Fruit fly (Drosophila melanogaster) whole organism, embryonic: ENCODE measurements around the gene IFT43.

Source experiments
- B-H1 ChIP-seq: fragments of 200-800 bp; sonication (Bioruptor generic); IDR thresholded peaks from 3 replicates; pipeline ENCODE4 v1.3.6; 2022; ENCODE audit warnings: missing biosample characterization, missing genetic modification characterization
- CG10366 ChIP-seq: fragments of 200-800 bp; sonication (Bioruptor generic); IDR thresholded peaks from 2 replicates; pipeline ENCODE4 v1.3.6; 2022; ENCODE audit warnings: missing biosample characterization, missing genetic modification characterization
- CG10543 ChIP-seq: fragments of 200-800 bp; sonication (Bioruptor generic); optimal IDR thresholded peaks from 3 replicates; lab custom pipeline; 2017; ENCODE audit warnings: missing biosample characterization, mild to moderate bottlenecking, missing genetic modification characterization, moderate library complexity
- CG11696 ChIP-seq: fragments of 200-800 bp; sonication (Bioruptor generic); IDR thresholded peaks from 2 replicates; pipeline ENCODE4 v1.3.6; 2022; ENCODE audit warnings: missing biosample characterization, missing genetic modification characterization
- CG11723 ChIP-seq: fragments of 200-800 bp; sonication (Bioruptor generic); optimal IDR thresholded peaks from 2 replicates; lab custom pipeline; 2017; ENCODE audit warnings: missing biosample characterization, mild to moderate bottlenecking, missing genetic modification characterization
- CG12769 ChIP-seq: fragments of 200-800 bp; sonication (Bioruptor generic); optimal IDR thresholded peaks from 2 replicates; lab custom pipeline; 2019; ENCODE audit warnings: missing biosample characterization, mild to moderate bottlenecking, missing genetic modification characterization, moderate library complexity
- CG13296 ChIP-seq: fragments of 200-800 bp; sonication (Bioruptor generic); optimal IDR thresholded peaks from 3 replicates; lab custom pipeline; 2018; ENCODE audit warnings: missing biosample characterization, mild to moderate bottlenecking, missing genetic modification characterization
- CG13424 ChIP-seq: fragments of 200-800 bp; sonication (Bioruptor generic); optimal IDR thresholded peaks from 2 replicates; lab custom pipeline; 2019; ENCODE audit warnings: missing biosample characterization, mild to moderate bottlenecking, missing genetic modification characterization, moderate library complexity
- CG13775 ChIP-seq: fragments of 200-800 bp; sonication (Bioruptor generic); optimal IDR thresholded peaks from 3 replicates; lab custom pipeline; 2017; ENCODE audit warnings: missing biosample characterization, mild to moderate bottlenecking, missing genetic modification characterization
- CG13894 ChIP-seq: fragments of 200-800 bp; sonication (Bioruptor generic); optimal IDR thresholded peaks from 3 replicates; lab custom pipeline; 2018; ENCODE audit warnings: missing biosample characterization, mild to moderate bottlenecking, missing genetic modification characterization, moderate library complexity
- CG15696 ChIP-seq: fragments of 200-800 bp; sonication (Bioruptor generic); optimal IDR thresholded peaks from 2 replicates; lab custom pipeline; 2019; ENCODE audit warnings: missing biosample characterization, mild to moderate bottlenecking, missing genetic modification characterization, moderate library complexity
- CG1602 ChIP-seq: fragments of 200-800 bp; sonication (Bioruptor generic); optimal IDR thresholded peaks from 3 replicates; lab custom pipeline; 2016; ENCODE audit warnings: missing biosample characterization, missing genetic modification characterization
- CG17361 ChIP-seq: fragments of 200-800 bp; sonication (Bioruptor generic); IDR thresholded peaks from 3 replicates; pipeline ENCODE4 v1.3.6; 2022; ENCODE audit warnings: missing biosample characterization, missing genetic modification characterization
- CG1792 ChIP-seq: fragments of 200-800 bp; sonication (Bioruptor generic); optimal IDR thresholded peaks from 2 replicates; lab custom pipeline; 2016; ENCODE audit warnings: missing biosample characterization, missing genetic modification characterization
- CG3065 ChIP-seq: fragments of 200-800 bp; sonication (Bioruptor generic); optimal IDR thresholded peaks from 2 replicates; lab custom pipeline; 2016; ENCODE audit warnings: missing biosample characterization, missing genetic modification characterization
- CG34376 ChIP-seq: fragments of 200-800 bp; sonication (Bioruptor generic); optimal IDR thresholded peaks from 2 replicates; lab custom pipeline; 2018; ENCODE audit warnings: missing biosample characterization, mild to moderate bottlenecking, missing genetic modification characterization
- CG5180 ChIP-seq: fragments of 200-800 bp; sonication (Bioruptor generic); optimal IDR thresholded peaks from 3 replicates; lab custom pipeline; 2017; ENCODE audit warnings: missing biosample characterization, missing genetic modification characterization, mild to moderate bottlenecking, moderate library complexity, missing genetic modification reagents
- CHES-1-like ChIP-seq: fragments of 200-800 bp; sonication (Bioruptor generic); optimal IDR thresholded peaks from 2 replicates; lab custom pipeline; 2016; ENCODE audit warnings: missing biosample characterization, missing genetic modification characterization
- Dref ChIP-seq: fragments of 200-800 bp; sonication (Bioruptor generic); IDR thresholded peaks from 2 replicates; pipeline ENCODE4 v1.3.6; 2022; ENCODE audit warnings: missing biosample characterization, missing genetic modification characterization
- H2.0 ChIP-seq: fragments of 200-800 bp; sonication (Bioruptor generic); IDR thresholded peaks from 2 replicates; pipeline ENCODE4 v1.3.6; 2022; ENCODE audit warnings: missing biosample characterization, missing genetic modification characterization
- HLH54F ChIP-seq: fragments of 200-800 bp; sonication (Bioruptor generic); optimal IDR thresholded peaks from 3 replicates; lab custom pipeline; 2016; ENCODE audit warnings: missing biosample characterization, missing genetic modification characterization
- Kr ChIP-seq: fragments of 200-800 bp; sonication (Bioruptor generic); optimal IDR thresholded peaks from 2 replicates; lab custom pipeline; 2017; ENCODE audit warnings: missing biosample characterization, mild to moderate bottlenecking, missing genetic modification characterization
- MBD-R2 ChIP-seq: fragments of 200-800 bp; sonication (Bioruptor generic); IDR thresholded peaks from 2 replicates; pipeline ENCODE4 v1.3.6; 2022; ENCODE audit warnings: missing biosample characterization, missing genetic modification characterization
- NC2β ChIP-seq: fragments of 200-800 bp; sonication (Bioruptor generic); optimal IDR thresholded peaks from 2 replicates; lab custom pipeline; 2016; ENCODE audit warnings: missing biosample characterization, missing genetic modification characterization
- Ravus ChIP-seq: fragments of 200-800 bp; sonication (Bioruptor generic); IDR thresholded peaks from 2 replicates; pipeline ENCODE4 v1.3.6; 2022; ENCODE audit warnings: missing biosample characterization, missing genetic modification characterization
- Usf ChIP-seq: fragments of 200-800 bp; sonication (Bioruptor generic); optimal IDR thresholded peaks from 2 replicates; lab custom pipeline; 2017; ENCODE audit warnings: missing genotype, missing biosample characterization, missing genetic modification characterization
- Xrp1 ChIP-seq: fragments of 200-800 bp; sonication (Bioruptor generic); IDR thresholded peaks from 2 replicates; pipeline ENCODE4 v1.3.6; 2022; ENCODE audit warnings: missing biosample characterization, missing genetic modification characterization
- YL-1 ChIP-seq: fragments of 200-800 bp; sonication (Bioruptor generic); optimal IDR thresholded peaks from 3 replicates; lab custom pipeline; 2017; ENCODE audit warnings: missing biosample characterization, mild to moderate bottlenecking, missing genetic modification characterization
- al ChIP-seq: fragments of 200-800 bp; sonication (Bioruptor generic); IDR thresholded peaks from 2 replicates; pipeline ENCODE4 v1.3.6; 2022; ENCODE audit warnings: missing biosample characterization, missing genetic modification characterization
- amos ChIP-seq: fragments of 200-800 bp; sonication (Bioruptor generic); IDR thresholded peaks from 2 replicates; pipeline ENCODE4 v1.3.6; 2022; ENCODE audit warnings: missing biosample characterization, missing genetic modification characterization; ENCODE audit not compliant: partially characterized antibody
- bbx ChIP-seq: fragments of 200-800 bp; sonication (Bioruptor generic); IDR thresholded peaks from 2 replicates; pipeline ENCODE4 v1.3.6; 2022; ENCODE audit warnings: missing biosample characterization, missing genetic modification characterization; ENCODE audit not compliant: partially characterized antibody
- bowl ChIP-seq: fragments of 200-800 bp; sonication (Bioruptor generic); IDR thresholded peaks from 2 replicates; pipeline ENCODE4 v1.3.6; 2022; ENCODE audit warnings: missing biosample characterization, missing genetic modification characterization
- chif ChIP-seq, 2 experiments: fragments of 200-800 bp; sonication (Bioruptor generic); optimal IDR thresholded peaks; 3 replicates each; lab custom pipeline; 2016; ENCODE audit warnings: missing biosample characterization in 2 of 2, missing genetic modification characterization in 2 of 2
- ewg ChIP-seq: fragments of 200-800 bp; sonication (Bioruptor generic); optimal IDR thresholded peaks from 3 replicates; lab custom pipeline; 2017; ENCODE audit warnings: mild to moderate bottlenecking, missing biosample characterization, missing genetic modification reagents, missing genetic modification characterization
- fd3F ChIP-seq: fragments of 200-800 bp; sonication (Bioruptor generic); optimal IDR thresholded peaks from 2 replicates; lab custom pipeline; 2018; ENCODE audit warnings: missing biosample characterization, mild to moderate bottlenecking, missing genetic modification characterization, moderate library complexity
- fru ChIP-seq: fragments of >200 bp; optimal IDR thresholded peaks from 2 replicates; lab custom pipeline; 2017
- ftz-f1 ChIP-seq: fragments of 200-800 bp; sonication (Bioruptor generic); optimal IDR thresholded peaks from 2 replicates; lab custom pipeline; 2016; ENCODE audit warnings: missing biosample characterization, missing genetic modification characterization
- jing ChIP-seq: fragments of 200-800 bp; sonication (Bioruptor generic); optimal IDR thresholded peaks from 2 replicates; lab custom pipeline; 2018; ENCODE audit warnings: missing biosample characterization, mild to moderate bottlenecking, missing genetic modification characterization
- knrl ChIP-seq: fragments of 200-800 bp; sonication (Bioruptor generic); IDR thresholded peaks from 3 replicates; pipeline ENCODE4 v1.3.6; 2022; ENCODE audit warnings: missing biosample characterization, missing genetic modification characterization; ENCODE audit not compliant: partially characterized antibody
- pfk ChIP-seq: fragments of 200-800 bp; sonication (Bioruptor generic); optimal IDR thresholded peaks from 2 replicates; lab custom pipeline; 2018; ENCODE audit warnings: missing biosample characterization, mild to moderate bottlenecking, missing genetic modification characterization, moderate library complexity
- pnt ChIP-seq: fragments of 200-800 bp; sonication (Bioruptor generic); optimal IDR thresholded peaks from 3 replicates; lab custom pipeline; 2016; ENCODE audit warnings: missing biosample characterization, missing genetic modification characterization
- schlank ChIP-seq: fragments of 200-800 bp; sonication (Bioruptor generic); optimal IDR thresholded peaks from 2 replicates; lab custom pipeline; 2018; ENCODE audit warnings: missing biosample characterization, mild to moderate bottlenecking, missing genetic modification characterization
- sens-2 ChIP-seq: fragments of 200-800 bp; sonication (Bioruptor generic); IDR thresholded peaks from 2 replicates; pipeline ENCODE4 v1.3.6; 2022; ENCODE audit warnings: missing biosample characterization, missing genetic modification characterization
- seq ChIP-seq: fragments of 200-800 bp; sonication (Bioruptor generic); IDR thresholded peaks from 2 replicates; pipeline ENCODE4 v1.3.6; 2022; ENCODE audit warnings: missing biosample characterization, missing genetic modification characterization
- shn ChIP-seq: fragments of 200-800 bp; sonication (Bioruptor generic); optimal IDR thresholded peaks from 3 replicates; lab custom pipeline; 2016; ENCODE audit warnings: missing biosample characterization, missing genetic modification characterization
- stwl ChIP-seq: fragments of 200-800 bp; sonication (Bioruptor generic); optimal IDR thresholded peaks from 3 replicates; lab custom pipeline; 2018; ENCODE audit warnings: missing biosample characterization, mild to moderate bottlenecking, missing genetic modification characterization, moderate library complexity
- tap ChIP-seq: fragments of 200-800 bp; optimal IDR thresholded peaks from 3 replicates; lab custom pipeline; 2019; ENCODE audit warnings: missing biosample characterization, mild to moderate bottlenecking, missing genetic modification characterization, moderate library complexity
- tin ChIP-seq: fragments of 200-800 bp; sonication (Bioruptor generic); optimal IDR thresholded peaks from 3 replicates; lab custom pipeline; 2016; ENCODE audit warnings: missing biosample characterization, missing genetic modification characterization

Gene IFT43

DNA sequence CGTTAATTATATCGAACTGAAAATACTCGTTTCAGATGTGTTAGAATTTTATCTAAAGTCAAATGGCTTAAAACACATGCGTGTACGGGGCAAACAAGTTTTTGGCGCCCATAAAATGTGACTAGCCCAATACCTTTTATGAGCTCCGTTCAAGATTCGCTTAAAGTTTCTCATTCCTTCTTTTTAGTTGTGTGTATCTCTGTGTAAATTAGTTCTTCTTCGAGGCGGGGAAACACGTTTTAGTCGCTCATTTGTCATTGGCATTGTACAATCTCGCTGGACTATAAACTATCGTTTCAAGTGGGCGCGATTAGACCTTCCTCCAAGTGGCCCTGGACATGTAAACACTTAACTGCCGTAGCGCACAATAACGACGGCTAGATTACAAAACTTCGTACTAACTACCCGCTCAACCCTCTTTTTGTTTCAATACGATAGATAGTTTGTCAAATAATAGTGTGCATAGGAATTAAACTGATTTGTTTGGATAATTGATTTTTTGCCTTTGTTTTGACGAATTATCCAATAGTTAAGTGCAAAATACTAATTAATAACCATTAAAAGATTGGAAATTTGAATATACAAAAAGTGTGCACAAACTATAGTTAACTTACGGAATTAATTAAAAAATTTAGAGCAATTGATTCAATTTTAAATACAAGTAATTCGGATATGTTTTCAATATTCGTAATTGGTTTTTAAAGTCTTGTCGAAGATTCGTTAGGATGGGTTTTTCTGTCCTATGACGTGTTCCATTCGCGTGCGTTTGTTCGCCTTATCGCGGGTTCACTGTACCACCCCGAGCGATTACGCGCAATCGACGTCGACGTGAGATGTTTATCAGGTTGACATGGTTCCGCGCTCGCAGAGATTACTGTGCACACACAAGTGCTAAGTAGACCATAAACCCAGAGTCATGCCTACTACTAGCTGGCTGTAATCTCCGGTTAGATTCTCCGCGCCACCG lies 25.9 kb upstream of the IFT43 start (continued):
- TF ChIP-seq bbx (peak; percentile 11; the same call in 1 of the 2 replicates), CG15696 (tag; lab: Kevin White, UChicago) (peak; percentile 25), tap (tag; lab: Kevin White, UChicago) (peak; percentile 35), CG13424 (tag; lab: Kevin White, UChicago) (peak; percentile 42), Xrp1 (GFP tag; lab: Robert Waterston, UW) (peak; percentile 73), ewg (no peak), CG13775 (GFP tag; lab: Kevin White, UChicago) (no peak), seq (GFP tag; lab: Robert Waterston, UW) (no peak; the same call in 1 of the 2 replicates), pnt (GFP tag; lab: Kevin White, UChicago) (peak; percentile 10), CG10366 (0 out of 2 replicates have a peak, but pooled peaks have one; percentile 11), CG3065 (GFP tag; lab: Kevin White, UChicago) (no peak), bowl (GFP tag; lab: Robert Waterston, UW) (no peak; the same call in 1 of the 2 replicates), fru (lab: Kevin White, UChicago) (no peak), ftz-f1 (GFP tag; lab: Kevin White, UChicago) (no peak), amos (GFP tag; lab: Robert Waterston, UW) (no peak), CG13894 (tag; lab: Kevin White, UChicago) (peak; percentile 35), H2.0 (GFP tag; lab: Robert Waterston, UW) (0 out of 2 replicates have a peak, but pooled peaks have one; percentile 7), sens-2 (GFP tag; lab: Robert Waterston, UW) (peak; percentile 69; the same call in 1 of the 2 replicates), CG5180 (GFP tag; lab: Kevin White, UChicago) (peak; percentile 48), B-H1 (GFP tag; lab: Robert Waterston, UW) (peak; percentile 51; the same call in 2 of the 3 replicates), YL-1 (GFP tag; lab: Kevin White, UChicago) (no peak), CG1792 (GFP tag; lab: Kevin White, UChicago) (no peak), CG34376 (GFP tag; lab: Kevin White, UChicago) (peak; percentile 59), fd3F (GFP tag; lab: Kevin White, UChicago) (no peak), Ravus (GFP tag; lab: Robert Waterston, UW) (no peak; the same call in 1 of the 2 replicates), CG1602 (GFP tag; lab: Kevin White, UChicago) (no peak), stwl (tag; lab: Kevin White, UChicago) (no peak), jing (no peak), HLH54F (GFP tag; lab: Kevin White, UChicago) (peak; percentile 27), CHES-1-like (GFP tag; lab: Kevin White, UChicago) (no peak), CG11723 (GFP tag; lab: Kevin White, UChicago) (no peak), pfk (GFP tag; lab: Kevin White, UChicago) (no peak), CG10543 (GFP tag; lab: Kevin White, UChicago) (peak; percentile 53), shn (GFP tag; lab: Kevin White, UChicago) (no peak), CG13296 (GFP tag; lab: Kevin White, UChicago) (peak; percentile 52), NC2β (GFP tag; lab: Kevin White, UChicago) (no peak), al (GFP tag; lab: Robert Waterston, UW) (no peak), MBD-R2 (peak; percentile 37), knrl (GFP tag; lab: Robert Waterston, UW) (no peak), Usf (GFP tag; lab: Kevin White, UChicago) (no peak), CG12769 (tag; lab: Kevin White, UChicago) (peak; percentile 61), tin (GFP tag; lab: Kevin White, UChicago) (peak; percentile 16), chif (GFP tag; optimal IDR thresholded peaks at IDR 0.05; lab: Kevin White, UChicago) (no peak), CG11696 (GFP tag; lab: Robert Waterston, UW) (0 out of 2 replicates have a peak, but pooled peaks have one; percentile 31), Kr (GFP tag; lab: Kevin White, UChicago) (no peak), schlank (tag; lab: Kevin White, UChicago) (no peak), CG17361 (GFP tag; lab: Robert Waterston, UW) (peak; percentile 67; the same call in 2 of the 3 replicates), Dref (GFP tag; lab: Robert Waterston, UW) (no peak)
